Worm (Caenorhabditis elegans): ENCODE results near the gene F23H11.4.
A peak's percentile ranks its signal among the peaks of the same experiment; 100 is the strongest.

The F23H11.4 gene

DNA sequence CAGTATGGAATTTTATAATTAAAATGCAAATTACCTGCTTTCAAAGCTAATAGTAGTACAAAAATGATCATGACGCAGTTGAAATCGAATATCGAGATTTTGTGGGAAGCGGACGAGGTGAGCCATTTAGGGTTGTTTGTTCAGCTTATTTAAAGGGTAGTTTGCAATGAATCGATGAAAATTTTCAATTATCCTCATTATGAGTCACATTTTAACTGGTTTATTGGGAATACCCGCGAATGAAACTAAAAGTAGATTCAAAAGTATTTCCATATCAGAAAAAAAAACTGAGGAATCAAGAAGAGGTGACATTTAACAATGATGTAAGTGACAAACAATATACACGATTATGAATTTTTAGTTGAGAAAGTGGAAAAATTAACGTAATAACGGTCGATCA, 12.0 kb upstream of the F23H11.4 start, which contains the start of gene F23H11.7 (continued):
- TF ChIP-seq nfyb-1 (GFP tag; IDR thresholded peaks at IDR 0.05): no peak
- no peak for TF ChIP-seq pha-4 (tag; optimal IDR thresholded peaks at IDR 0.05)
- no peak for TF ChIP-seq sdz-38 (tag; optimal IDR thresholded peaks at IDR 0.05)

DNA sequence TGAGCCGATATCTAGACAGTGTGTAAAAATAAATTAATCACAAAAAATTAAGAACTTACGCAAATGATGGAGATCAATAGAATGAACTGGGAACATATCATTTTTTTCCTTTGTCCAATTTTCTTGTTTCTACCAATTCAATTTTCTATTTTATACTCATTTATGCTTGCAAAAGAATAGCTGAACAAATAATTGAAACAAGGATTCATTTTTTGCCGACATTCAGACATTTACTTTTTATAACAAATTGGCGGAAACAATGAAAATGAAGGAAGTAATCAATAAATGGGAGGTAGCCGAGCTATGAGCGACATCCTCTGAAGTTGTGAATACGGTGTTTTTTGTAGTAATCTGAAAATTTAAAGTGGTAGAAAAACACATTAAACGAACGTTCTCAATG, 9.6 kb upstream of the F23H11.4 start, which contains the start of gene idpp-13:
idpp-13 (minus strand) TSS at position 101 of the 400 bp plus-strand sequence.
- TF ChIP-seq F57C9.4 (tag; optimal IDR thresholded peaks at IDR 0.05) (no peak), ceh-91 (GFP tag; IDR thresholded peaks at IDR 0.05) (no peak), die-1 (tag; optimal IDR thresholded peaks at IDR 0.05) (no peak), chd-7 (tag; optimal IDR thresholded peaks at IDR 0.05) (no peak), cebp-1 (GFP tag; IDR thresholded peaks at IDR 0.05) (no peak), cebp-1 (tag; optimal IDR thresholded peaks at IDR 0.05) (no peak), lin-35 (GFP tag; optimal IDR thresholded peaks at IDR 0.05) (no peak), sea-2 (GFP tag; IDR thresholded peaks at IDR 0.05) (no peak)

DNA sequence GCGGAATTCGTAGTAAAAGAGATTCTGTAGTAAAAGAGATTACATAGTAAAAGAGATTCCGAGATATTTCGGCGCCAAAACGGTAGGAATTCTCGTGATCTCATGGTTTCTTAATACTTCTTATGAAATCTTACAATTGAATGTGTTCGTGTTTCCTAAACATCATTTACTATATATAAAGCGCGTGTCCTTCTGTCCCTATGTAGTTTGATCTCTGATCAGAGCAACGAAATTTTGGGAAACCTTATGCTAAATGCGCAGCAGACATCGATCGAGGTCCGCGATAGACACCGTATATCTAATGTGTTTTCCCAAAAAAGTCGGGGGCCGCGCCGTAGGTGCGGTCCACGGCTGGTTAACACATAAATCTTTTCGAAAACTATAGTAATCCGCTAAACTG, 5.4 kb upstream of the F23H11.4 start:
- TF ChIP-seq snpc-4 (GFP tag; optimal IDR thresholded peaks at IDR 0.05) (peak; percentile 30), snpc-4 (tag; optimal IDR thresholded peaks at IDR 0.05) (peak in 1 of 4 experiments; percentile 90), pbrm-1 (GFP tag; IDR thresholded peaks at IDR 0.05) (0 out of 2 replicates have a peak, but pooled peaks have one; percentile 19), attf-6 (GFP tag; IDR thresholded peaks at IDR 0.05) (peak; percentile 65; the same call in 1 of the 2 replicates), hmg-1.2 (GFP tag; IDR thresholded peaks at IDR 0.05) (peak; percentile 31; the same call in 1 of the 2 replicates), snpc-1.1 (tag; optimal IDR thresholded peaks at IDR 0.05; ENCODE audit: insufficient read depth) (peak; percentile 64)

DNA sequence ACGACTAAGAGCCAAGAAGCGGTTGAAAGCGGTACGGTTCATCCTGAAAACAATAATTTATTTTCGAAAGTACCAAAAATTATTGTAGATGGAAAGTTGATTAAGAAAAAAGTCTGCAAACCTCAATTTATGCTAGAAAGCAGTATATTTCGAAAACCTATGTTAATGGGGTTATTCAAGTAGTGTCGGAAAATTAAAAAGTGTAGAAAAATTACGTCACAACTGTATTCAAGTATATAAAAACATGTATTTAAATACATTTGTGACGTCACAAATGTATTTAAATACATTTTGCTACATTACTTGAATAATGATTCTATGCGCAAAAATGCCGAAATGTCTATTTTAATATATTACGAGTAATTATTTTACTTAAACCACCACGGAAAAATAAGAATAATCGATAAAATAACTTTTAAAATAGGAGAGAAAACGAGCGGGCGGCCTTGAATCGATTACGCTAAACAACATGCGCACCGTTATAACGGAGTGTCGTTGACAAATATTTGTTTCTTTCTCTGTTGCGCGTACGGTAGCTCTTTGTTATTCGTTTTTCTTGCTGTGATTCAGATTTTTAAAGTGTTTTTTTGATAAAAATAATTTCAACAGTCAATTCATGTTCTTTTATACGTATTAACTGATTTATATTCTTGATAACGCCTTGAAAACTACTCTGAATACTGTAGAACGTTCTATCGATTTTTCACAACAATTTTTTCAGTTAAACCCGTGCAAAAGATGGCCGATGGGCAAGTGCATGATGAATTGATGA, 3.4 kb upstream of the F23H11.4 start, which contains the start of the genes F23H11.5 and bra-2:
F23H11.5 (minus strand) TSS at position 51 of the 772 bp plus-strand sequence.
bra-2 (plus strand) TSS at position 722 of the 772 bp plus-strand sequence.
- TF ChIP-seq tbp1 (GFP tag; optimal IDR thresholded peaks at IDR 0.05) (no peak), attf-3 (GFP tag; conservative IDR thresholded peaks at IDR 0.05) (peak; percentile 92), F23B12.7 (tag; optimal IDR thresholded peaks at IDR 0.05; ENCODE audit: insufficient read depth) (peak; percentile 4)

DNA sequence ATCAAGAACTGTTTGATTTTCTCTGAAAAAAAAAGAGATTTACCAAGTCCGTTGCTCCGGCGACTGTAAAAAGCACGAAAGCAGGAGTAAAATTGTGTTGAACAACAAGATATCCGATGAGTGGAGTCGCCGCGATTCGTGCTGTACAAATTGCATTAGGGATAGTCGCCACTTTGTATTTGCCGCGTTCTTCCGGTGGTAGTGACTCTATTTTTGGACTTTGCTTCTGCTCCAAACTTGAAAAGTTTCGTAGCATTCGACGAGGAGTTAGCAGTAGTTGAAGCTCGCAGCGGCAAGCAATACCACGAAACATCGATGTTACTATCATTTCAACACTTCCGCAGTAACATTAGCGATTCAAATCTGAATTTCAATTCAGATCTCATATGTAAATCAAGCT, 2.2 kb upstream of the F23H11.4 start, which contains the start of gene crls-1:
crls-1 (minus strand) TSS at position 363 of the 400 bp plus-strand sequence.
- TF ChIP-seq nfyb-1 (GFP tag; IDR thresholded peaks at IDR 0.05) (0 out of 2 replicates have a peak, but pooled peaks have one; percentile 37), chd-7 (tag; optimal IDR thresholded peaks at IDR 0.05) (peak; percentile 25), aptf-2 (GFP tag; conservative IDR thresholded peaks at IDR 0.05) (no peak), B0336.3 (GFP tag; IDR thresholded peaks at IDR 0.05) (0 out of 2 replicates have a peak, but pooled peaks have one; percentile 30), hsf-1 (GFP tag; IDR thresholded peaks at IDR 0.05) (peak; percentile 59; the same call in 1 of the 2 replicates), ekl-4 (GFP tag; IDR thresholded peaks at IDR 0.05) (peak; percentile 58; the same call in 1 of the 2 replicates), bed-1 (GFP tag; IDR thresholded peaks at IDR 0.05) (no peak), D2030.7 (GFP tag; IDR thresholded peaks at IDR 0.05) (peak; percentile 14; the same call in 1 of the 2 replicates), Y95B8A.8 (GFP tag; IDR thresholded peaks at IDR 0.05) (0 out of 2 replicates have a peak, but pooled peaks have one; percentile 17), Y53G8AR.9 (GFP tag; conservative IDR thresholded peaks at IDR 0.05) (peak; percentile 53; the same call in 1 of the 2 replicates), sptf-2 (GFP tag; optimal IDR thresholded peaks at IDR 0.05) (no peak), mcd-1 (GFP tag; IDR thresholded peaks at IDR 0.05) (peak; percentile 29), ztf-28 (GFP tag; IDR thresholded peaks at IDR 0.05) (no peak), egrh-3 (GFP tag; IDR thresholded peaks at IDR 0.05) (no peak), tlf-1 (GFP tag; optimal IDR thresholded peaks at IDR 0.05) (peak; percentile 16), madf-3 (GFP tag; IDR thresholded peaks at IDR 0.05) (0 out of 2 replicates have a peak, but pooled peaks have one; percentile 28), F52B5.7 (tag; optimal IDR thresholded peaks at IDR 0.05) (peak; percentile 26), dpff-1 (tag; optimal IDR thresholded peaks at IDR 0.05) (no peak), hlh-26 (GFP tag; conservative IDR thresholded peaks at IDR 0.05) (no peak), madf-6 (GFP tag; IDR thresholded peaks at IDR 0.05) (peak; percentile 14; the same call in 1 of the 2 replicates), repo-1 (tag; optimal IDR thresholded peaks at IDR 0.05) (peak; percentile 72)
